Fruit fly (Drosophila melanogaster) whole organism, pupa: ENCODE measurements around the gene CG43165.

Experiments
- CG12605 ChIP-seq: fragments of 200-800 bp; sonication (Bioruptor generic); IDR thresholded peaks from 2 replicates; pipeline ENCODE4 v1.3.6; 2022; ENCODE audit warnings: missing biosample characterization, missing genetic modification characterization
- CG9948 ChIP-seq: fragments of 200-800 bp; sonication (Bioruptor generic); optimal IDR thresholded peaks from 2 replicates; lab custom pipeline; 2018; ENCODE audit warnings: missing biosample characterization, mild to moderate bottlenecking, missing genetic modification characterization, moderate library complexity
- fd96Ca ChIP-seq: fragments of 200-800 bp; sonication (Bioruptor generic); IDR thresholded peaks from 3 replicates; pipeline ENCODE4 v1.3.6; 2022; ENCODE audit warnings: missing biosample characterization, missing genetic modification characterization
- gl ChIP-seq: fragments of 200-800 bp; sonication (Bioruptor generic); optimal IDR thresholded peaks from 2 replicates; lab custom pipeline; 2018; ENCODE audit warnings: missing biosample characterization, mild to moderate bottlenecking, missing genetic modification characterization

DNA sequence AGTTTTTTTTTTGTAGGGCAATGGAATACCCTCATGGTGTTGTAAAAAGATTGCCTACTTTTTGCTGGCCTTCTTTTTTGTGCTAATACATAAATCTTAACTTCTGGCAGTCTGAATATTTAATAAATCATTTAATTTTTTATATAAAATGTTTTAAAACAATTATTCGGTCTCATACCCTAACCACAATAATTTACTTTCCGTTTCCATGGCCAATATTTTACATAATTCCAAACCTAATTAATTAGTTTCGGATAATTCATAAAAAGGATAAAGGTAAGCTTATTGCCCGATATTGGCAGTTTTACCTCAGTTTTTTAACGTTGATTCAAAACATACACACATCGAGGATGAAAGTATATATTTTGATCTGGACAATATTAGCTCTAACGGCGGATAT, 5.1 kb upstream of the CG43165 start, which contains the start of gene CG42465:
- TF ChIP-seq CG12605 (GFP tag; lab: Robert Waterston, UW) (no peak), fd96Ca (GFP tag; lab: Robert Waterston, UW) (no peak), gl (tag; lab: Kevin White, UChicago) (no peak), CG9948 (no peak)
